In genomic region chrX:14213509-14214154, dm6 we compare ENCODE assay signal across 2 fruit fly cellular contexts.
TF ChIP-seq lines count a peak whose summit lies in the region.

No protein-coding gene starts in this region.

TF ChIP-seq in whole organism, embryonic, 481 proteins besides CTCF, POLR2A, EP300 and RAD21 (continued from another document and continues in another):
- TF ChIP-seq CG8290 (GFP tag; optimal IDR thresholded peaks at IDR 0.05; lab: Kevin White, UChicago) (peak; percentile 88), CG8290 (tag; optimal IDR thresholded peaks at IDR 0.05; lab: Kevin White, UChicago) (peak; percentile 21 to 67), CG17359 (tag; optimal IDR thresholded peaks at IDR 0.05; lab: Kevin White, UChicago) (peak; percentile 44), CG6654 (GFP tag; optimal IDR thresholded peaks at IDR 0.05; lab: Kevin White, UChicago) (no peak), CG17361 (GFP tag; IDR thresholded peaks at IDR 0.05; lab: Robert Waterston, UW) (peak; percentile 46; the same call in 2 of the 3 replicates), ham (GFP tag; IDR thresholded peaks at IDR 0.05; lab: Robert Waterston, UW) (no peak), B-H2 (GFP tag; optimal IDR thresholded peaks at IDR 0.05; lab: Kevin White, UChicago) (no peak), CG4424 (GFP tag; optimal IDR thresholded peaks at IDR 0.05; lab: Kevin White, UChicago) (peak; percentile 43), btn (GFP tag; optimal IDR thresholded peaks at IDR 0.05; lab: Kevin White, UChicago) (no peak), CG2202 (tag; optimal IDR thresholded peaks at IDR 0.05; lab: Kevin White, UChicago) (peak; percentile 18), tap (tag; optimal IDR thresholded peaks at IDR 0.05; lab: Kevin White, UChicago) (peak; percentile 22), Trl (optimal IDR thresholded peaks at IDR 0.05; lab: Kevin White, UChicago) (no peak), Trl (GFP tag; optimal IDR thresholded peaks at IDR 0.05; lab: Kevin White, UChicago) (peak; percentile 16), danr (GFP tag; IDR thresholded peaks at IDR 0.05; lab: Robert Waterston, UW) (no peak), CG7987 (GFP tag; optimal IDR thresholded peaks at IDR 0.05; lab: Kevin White, UChicago) (no peak), Rx (GFP tag; IDR thresholded peaks at IDR 0.05; lab: Robert Waterston, UW) (no peak), HLHmδ (GFP tag; optimal IDR thresholded peaks at IDR 0.05; lab: Kevin White, UChicago) (no peak), cwo (GFP tag; optimal IDR thresholded peaks at IDR 0.05; lab: Kevin White, UChicago) (no peak), CG10462 (GFP tag; optimal IDR thresholded peaks at IDR 0.05; lab: Kevin White, UChicago) (no peak), Doc2 (GFP tag; IDR thresholded peaks at IDR 0.05; lab: Robert Waterston, UW) (no peak), CG2116 (GFP tag; optimal IDR thresholded peaks at IDR 0.05; lab: Kevin White, UChicago) (peak; percentile 95), Antp (GFP tag; optimal IDR thresholded peaks at IDR 0.05; lab: Kevin White, UChicago) (peak; percentile 22), CG2889 (GFP tag; IDR thresholded peaks at IDR 0.05; lab: Robert Waterston, UW) (no peak), caup (GFP tag; optimal IDR thresholded peaks at IDR 0.05; lab: Kevin White, UChicago; ENCODE audit: severe bottlenecking) (no peak), CG6254 (GFP tag; optimal IDR thresholded peaks at IDR 0.05; lab: Kevin White, UChicago) (no peak), CG12155 (GFP tag; optimal IDR thresholded peaks at IDR 0.05; lab: Kevin White, UChicago) (no peak), z (GFP tag; IDR thresholded peaks at IDR 0.05; lab: Robert Waterston, UW) (no peak), her (GFP tag; optimal IDR thresholded peaks at IDR 0.05; lab: Kevin White, UChicago) (no peak), CG13123 (GFP tag; optimal IDR thresholded peaks at IDR 0.05; lab: Kevin White, UChicago) (no peak), Taf1 (GFP tag; IDR thresholded peaks at IDR 0.05; lab: Robert Waterston, UW) (no peak), jing (GFP tag; optimal IDR thresholded peaks at IDR 0.05; lab: Kevin White, UChicago) (no peak), ranshi (GFP tag; IDR thresholded peaks at IDR 0.05; lab: Robert Waterston, UW) (no peak), Fer2 (tag; optimal IDR thresholded peaks at IDR 0.05; lab: Kevin White, UChicago) (no peak), CG7963 (GFP tag; IDR thresholded peaks at IDR 0.05; lab: Robert Waterston, UW; ENCODE audit: partially characterized antibody) (no peak), CG7372 (GFP tag; IDR thresholded peaks at IDR 0.05; lab: Robert Waterston, UW) (no peak), CG12236 (GFP tag; optimal IDR thresholded peaks at IDR 0.05; lab: Kevin White, UChicago) (no peak), CG15696 (tag; optimal IDR thresholded peaks at IDR 0.05; lab: Kevin White, UChicago) (no peak), CG1529 (GFP tag; optimal IDR thresholded peaks at IDR 0.05; lab: Kevin White, UChicago) (peak; percentile 15), en (GFP tag; optimal IDR thresholded peaks at IDR 0.05; lab: Kevin White, UChicago) (no peak), odd (GFP tag; optimal IDR thresholded peaks at IDR 0.05; lab: Kevin White, UChicago) (no peak), CG6272 (GFP tag; IDR thresholded peaks at IDR 0.05; lab: Robert Waterston, UW) (no peak), psq (GFP tag; optimal IDR thresholded peaks at IDR 0.05; lab: Kevin White, UChicago) (no peak), Oaz (GFP tag; IDR thresholded peaks at IDR 0.05; lab: Robert Waterston, UW) (no peak), CG1603 (tag; optimal IDR thresholded peaks at IDR 0.05; lab: Kevin White, UChicago) (peak; percentile 1), trem (tag; optimal IDR thresholded peaks at IDR 0.05; lab: Kevin White, UChicago) (no peak), CG8089 (GFP tag; optimal IDR thresholded peaks at IDR 0.05; lab: Kevin White, UChicago) (no peak), Pdp1 (GFP tag; optimal IDR thresholded peaks at IDR 0.05; lab: Kevin White, UChicago) (peak in 1 of 2 experiments; percentile 28), CG17385 (GFP tag; optimal IDR thresholded peaks at IDR 0.05; lab: Kevin White, UChicago) (peak; percentile 30), CG10366 (GFP tag; IDR thresholded peaks at IDR 0.05; lab: Robert Waterston, UW) (no peak), Dip2 (GFP tag; IDR thresholded peaks at IDR 0.05; lab: Robert Waterston, UW) (no peak), inv (GFP tag; IDR thresholded peaks at IDR 0.05; lab: Robert Waterston, UW; ENCODE audit: partially characterized antibody) (no peak), fd96Cb (tag; optimal IDR thresholded peaks at IDR 0.05; lab: Kevin White, UChicago) (peak; percentile 33), Ada2b (GFP tag; IDR thresholded peaks at IDR 0.05; lab: Robert Waterston, UW) (peak; percentile 49; the same call in 1 of the 2 replicates), CG8944 (GFP tag; optimal IDR thresholded peaks at IDR 0.05; lab: Kevin White, UChicago) (no peak), E2f2 (GFP tag; IDR thresholded peaks at IDR 0.05; lab: Robert Waterston, UW) (peak; percentile 29; the same call in 1 of the 2 replicates), CG15073 (GFP tag; optimal IDR thresholded peaks at IDR 0.05; lab: Kevin White, UChicago) (no peak), ro (GFP tag; IDR thresholded peaks at IDR 0.05; lab: Robert Waterston, UW) (no peak), Sin3A (optimal IDR thresholded peaks at IDR 0.05; lab: Kevin White, UChicago) (no peak), usp (GFP tag; optimal IDR thresholded peaks at IDR 0.05; lab: Kevin White, UChicago) (no peak), Ravus (GFP tag; IDR thresholded peaks at IDR 0.05; lab: Robert Waterston, UW) (no peak), CG3163 (GFP tag; optimal IDR thresholded peaks at IDR 0.05; lab: Kevin White, UChicago) (no peak), sna (GFP tag; IDR thresholded peaks at IDR 0.05; lab: Robert Waterston, UW; ENCODE audit: partially characterized antibody) (0 out of 2 replicates have a peak, but pooled peaks have one; percentile 24), gce (GFP tag; IDR thresholded peaks at IDR 0.05; lab: Robert Waterston, UW) (no peak), CG4617 (GFP tag; optimal IDR thresholded peaks at IDR 0.05; lab: Kevin White, UChicago; ENCODE audit: borderline replicate concordance) (no peak), CG3995 (GFP tag; optimal IDR thresholded peaks at IDR 0.05; lab: Kevin White, UChicago) (no peak), Vsx1 (GFP tag; optimal IDR thresholded peaks at IDR 0.05; lab: Kevin White, UChicago) (no peak), Atf-2 (GFP tag; optimal IDR thresholded peaks at IDR 0.05; lab: Kevin White, UChicago) (no peak), NfI (GFP tag; optimal IDR thresholded peaks at IDR 0.05; lab: Kevin White, UChicago) (peak; percentile 34)

TF ChIP-seq in whole organism, prepupa, 60 proteins besides CTCF, POLR2A, EP300 and RAD21 (continued from another document):
- TF ChIP-seq Eip78C (GFP tag; lab: Kevin White, UChicago) (peak; percentile 77), cyc (GFP tag; optimal IDR thresholded peaks at IDR 0.05; lab: Kevin White, UChicago) (no peak), CG10669 (GFP tag; optimal IDR thresholded peaks at IDR 0.05; lab: Kevin White, UChicago) (no peak), spab (GFP tag; optimal IDR thresholded peaks at IDR 0.05; lab: Kevin White, UChicago) (no peak), esn (GFP tag; optimal IDR thresholded peaks at IDR 0.05; lab: Kevin White, UChicago) (no peak), CG6854 (GFP tag; optimal IDR thresholded peaks at IDR 0.05; lab: Kevin White, UChicago) (no peak), achi (GFP tag; optimal IDR thresholded peaks at IDR 0.05; lab: Kevin White, UChicago) (peak; percentile 25), Eip75B (GFP tag; optimal IDR thresholded peaks at IDR 0.05; lab: Kevin White, UChicago) (peak; percentile 16), Sox14 (GFP tag; optimal IDR thresholded peaks at IDR 0.05; lab: Kevin White, UChicago) (peak; percentile 2), CG11902 (GFP tag; optimal IDR thresholded peaks at IDR 0.05; lab: Kevin White, UChicago) (no peak), dac (GFP tag; optimal IDR thresholded peaks at IDR 0.05; lab: Kevin White, UChicago) (peak; percentile 55), Met (GFP tag; optimal IDR thresholded peaks at IDR 0.05; lab: Kevin White, UChicago) (no peak), Hr4 (GFP tag; optimal IDR thresholded peaks at IDR 0.05; lab: Kevin White, UChicago) (peak; percentile 71), OdsH (GFP tag; optimal IDR thresholded peaks at IDR 0.05; lab: Kevin White, UChicago) (peak; percentile 42), CG32006 (GFP tag; optimal IDR thresholded peaks at IDR 0.05; lab: Kevin White, UChicago) (peak; percentile 77), fd59A (GFP tag; optimal IDR thresholded peaks at IDR 0.05; lab: Kevin White, UChicago) (no peak), fd85E (GFP tag; optimal IDR thresholded peaks at IDR 0.05; lab: Kevin White, UChicago) (no peak), lz (GFP tag; optimal IDR thresholded peaks at IDR 0.05; lab: Kevin White, UChicago) (no peak), CG10631 (GFP tag; optimal IDR thresholded peaks at IDR 0.05; lab: Kevin White, UChicago) (peak; percentile 12)
